Fruit fly (Drosophila melanogaster) whole organism, embryonic: ENCODE data around the gene HemK1.

Experiments used
- Adf1 ChIP-seq: fragments of 200-800 bp; sonication (Bioruptor generic); IDR thresholded peaks from 2 replicates; pipeline ENCODE4 v1.3.6; 2022; ENCODE audit warnings: missing biosample characterization, missing genetic modification characterization
- Awh ChIP-seq: fragments of 200-800 bp; sonication (Bioruptor generic); IDR thresholded peaks from 2 replicates; pipeline ENCODE4, ENCODE4 v1.3.6; 2022; ENCODE audit warnings: missing biosample characterization, missing genetic modification characterization
- CG10543 ChIP-seq: fragments of 200-800 bp; sonication (Bioruptor generic); optimal IDR thresholded peaks from 3 replicates; lab custom pipeline; 2017; ENCODE audit warnings: missing biosample characterization, mild to moderate bottlenecking, missing genetic modification characterization, moderate library complexity
- CG12659 ChIP-seq: fragments of 200-800 bp; sonication (Bioruptor generic); optimal IDR thresholded peaks from 3 replicates; lab custom pipeline; 2017; ENCODE audit warnings: mild to moderate bottlenecking, missing biosample characterization, missing genetic modification reagents, missing genetic modification characterization
- CG13287 ChIP-seq: fragments of 200-800 bp; sonication (Bioruptor generic); IDR thresholded peaks from 2 replicates; pipeline ENCODE4 v1.3.6; 2022; ENCODE audit warnings: missing biosample characterization, missing genetic modification characterization; ENCODE audit not compliant: partially characterized antibody
- CG14667 ChIP-seq: fragments of 200-800 bp; sonication (Bioruptor generic); IDR thresholded peaks from 2 replicates; pipeline ENCODE4 v1.3.6; 2022; ENCODE audit warnings: missing biosample characterization, missing genetic modification characterization
- CG17361 ChIP-seq: fragments of 200-800 bp; sonication (Bioruptor generic); IDR thresholded peaks from 3 replicates; pipeline ENCODE4 v1.3.6; 2022; ENCODE audit warnings: missing biosample characterization, missing genetic modification characterization
- CG17568 ChIP-seq: fragments of 200-800 bp; sonication (Bioruptor generic); optimal IDR thresholded peaks from 2 replicates; lab custom pipeline; 2018; ENCODE audit warnings: missing biosample characterization, mild to moderate bottlenecking, missing genetic modification characterization, moderate library complexity
- CG18599 ChIP-seq: fragments of 200-800 bp; sonication (Bioruptor generic); optimal IDR thresholded peaks from 3 replicates; lab custom pipeline; 2017; ENCODE audit warnings: missing biosample characterization, missing genetic modification characterization, mild to moderate bottlenecking, moderate library complexity, missing genetic modification reagents
- CG2199 ChIP-seq: fragments of 200-800 bp; sonication (Bioruptor generic); IDR thresholded peaks from 3 replicates; pipeline ENCODE4 v1.3.6; 2022; ENCODE audit warnings: missing biosample characterization, missing genetic modification characterization
- CG5180 ChIP-seq: fragments of 200-800 bp; sonication (Bioruptor generic); optimal IDR thresholded peaks from 3 replicates; lab custom pipeline; 2017; ENCODE audit warnings: missing biosample characterization, missing genetic modification characterization, mild to moderate bottlenecking, moderate library complexity, missing genetic modification reagents
- CG6175 ChIP-seq: fragments of 200-800 bp; sonication (Bioruptor generic); IDR thresholded peaks from 3 replicates; pipeline ENCODE4 v1.3.6; 2022; ENCODE audit warnings: missing biosample characterization, missing genetic modification characterization
- CG9876 ChIP-seq: fragments of 200-800 bp; sonication (Bioruptor generic); optimal IDR thresholded peaks from 2 replicates; lab custom pipeline; 2016; ENCODE audit warnings: missing biosample characterization, missing genetic modification characterization
- CG9932 ChIP-seq: fragments of 200-800 bp; sonication (Bioruptor generic); IDR thresholded peaks from 2 replicates; pipeline ENCODE4 v1.3.6; 2022; ENCODE audit warnings: missing biosample characterization, missing genetic modification characterization
- Deaf1 ChIP-seq: fragments of 200-800 bp; optimal IDR thresholded peaks from 3 replicates; lab custom pipeline; 2019; ENCODE audit warnings: missing biosample characterization, mild to moderate bottlenecking, missing genetic modification characterization, moderate library complexity
- Dfd ChIP-seq, 2 experiments: fragments of >200 bp; optimal IDR thresholded peaks; 2 replicates each; lab custom pipeline; 2017; ENCODE audit warnings: missing biosample characterization in 2 of 2, missing genetic modification characterization in 2 of 2
- Dref ChIP-seq: fragments of 200-800 bp; sonication (Bioruptor generic); IDR thresholded peaks from 2 replicates; pipeline ENCODE4 v1.3.6; 2022; ENCODE audit warnings: missing biosample characterization, missing genetic modification characterization
- Eip74EF ChIP-seq, 2 experiments: fragments of 200-800 bp in 1 of 2; fragments of >200 bp in 1 of 2; sonication (Bioruptor generic) in 1 of 2; optimal IDR thresholded peaks; 2 replicates each; lab custom pipeline; 2017 to 2019; ENCODE audit warnings: missing biosample characterization in 2 of 2, missing genetic modification characterization in 2 of 2, mild to moderate bottlenecking in 1 of 2, moderate library complexity in 1 of 2
- HLH3B ChIP-seq: fragments of 200-800 bp; sonication (Bioruptor generic); IDR thresholded peaks from 2 replicates; pipeline ENCODE4 v1.3.6; 2022; ENCODE audit warnings: missing biosample characterization, missing genetic modification characterization
- MBD-R2 ChIP-seq: fragments of 200-800 bp; sonication (Bioruptor generic); IDR thresholded peaks from 2 replicates; pipeline ENCODE4 v1.3.6; 2022; ENCODE audit warnings: missing biosample characterization, missing genetic modification characterization
- MESR4 ChIP-seq: fragments of 200-800 bp; sonication (Bioruptor generic); optimal IDR thresholded peaks from 2 replicates; lab custom pipeline; 2018; ENCODE audit warnings: missing biosample characterization, mild to moderate bottlenecking, missing genetic modification characterization, moderate library complexity
- Med ChIP-seq: fragments of 200-800 bp; sonication (Bioruptor generic); peaks from one replicate; lab custom pipeline; 2016; ENCODE audit warnings: missing biosample characterization, missing genetic modification characterization, mild to moderate bottlenecking, inconsistent platforms, moderate library complexity
- NK7.1 ChIP-seq: fragments of 200-800 bp; sonication (Bioruptor generic); optimal IDR thresholded peaks from 3 replicates; lab custom pipeline; 2016; ENCODE audit warnings: missing biosample characterization, missing genetic modification characterization
- Opbp ChIP-seq: fragments of 200-800 bp; sonication (Bioruptor generic); IDR thresholded peaks from 3 replicates; pipeline ENCODE4 v1.3.6; 2022; ENCODE audit warnings: missing biosample characterization, missing genetic modification characterization; ENCODE audit not compliant: partially characterized antibody
- Trl ChIP-seq, 3 experiments: fragments of >200 bp in 2 of 3; fragments of 200-800 bp in 1 of 3; sonication (Bioruptor generic) in 1 of 3; optimal IDR thresholded peaks; 2 replicates in 1 of 3; 3 replicates in 2 of 3; lab custom pipeline; 2016 to 2017; ENCODE audit warnings: missing biosample characterization in 1 of 3, missing genetic modification characterization in 1 of 3
- Usf ChIP-seq: fragments of 200-800 bp; sonication (Bioruptor generic); optimal IDR thresholded peaks from 2 replicates; lab custom pipeline; 2017; ENCODE audit warnings: missing genotype, missing biosample characterization, missing genetic modification characterization
- bbx ChIP-seq: fragments of 200-800 bp; sonication (Bioruptor generic); IDR thresholded peaks from 2 replicates; pipeline ENCODE4 v1.3.6; 2022; ENCODE audit warnings: missing biosample characterization, missing genetic modification characterization; ENCODE audit not compliant: partially characterized antibody
- bigmax ChIP-seq: fragments of 200-800 bp; sonication (Bioruptor generic); optimal IDR thresholded peaks from 2 replicates; lab custom pipeline; 2018; ENCODE audit warnings: missing biosample characterization, mild to moderate bottlenecking, missing genetic modification characterization
- chinmo ChIP-seq: fragments of 200-800 bp; sonication (Bioruptor generic); IDR thresholded peaks from 4 replicates; pipeline ENCODE4 v1.3.6; 2022; ENCODE audit warnings: missing biosample characterization, missing genetic modification characterization; ENCODE audit not compliant: partially characterized antibody
- ci ChIP-seq: fragments of 200-800 bp; sonication (Bioruptor generic); IDR thresholded peaks from 3 replicates; pipeline ENCODE4 v1.3.6; 2022; ENCODE audit warnings: missing biosample characterization, missing genetic modification characterization
- emc ChIP-seq: fragments of 200-800 bp; sonication (Bioruptor generic); optimal IDR thresholded peaks from 2 replicates; lab custom pipeline; 2016; ENCODE audit warnings: missing biosample characterization, missing genetic modification characterization
- ewg ChIP-seq: fragments of 200-800 bp; sonication (Bioruptor generic); optimal IDR thresholded peaks from 3 replicates; lab custom pipeline; 2017; ENCODE audit warnings: mild to moderate bottlenecking, missing biosample characterization, missing genetic modification reagents, missing genetic modification characterization
- gfzf ChIP-seq: fragments of 200-800 bp; sonication (Bioruptor generic); optimal IDR thresholded peaks from 2 replicates; lab custom pipeline; 2016; ENCODE audit warnings: missing biosample characterization, mild to moderate bottlenecking, missing genetic modification characterization, moderate library complexity
- gro ChIP-seq: fragments of 200-800 bp; sonication (Bioruptor generic); optimal IDR thresholded peaks from 2 replicates; lab custom pipeline; 2016; ENCODE audit warnings: missing biosample characterization, missing genetic modification characterization
- lab ChIP-seq: fragments of 200-800 bp; sonication (Bioruptor generic); optimal IDR thresholded peaks from 3 replicates; lab custom pipeline; 2017; ENCODE audit warnings: missing biosample characterization, missing genetic modification characterization, mild to moderate bottlenecking, moderate library complexity, missing genetic modification reagents
- mld ChIP-seq: fragments of 200-800 bp; sonication (Bioruptor generic); IDR thresholded peaks from 3 replicates; pipeline ENCODE4 v1.3.6; 2022; ENCODE audit warnings: missing biosample characterization, missing genetic modification characterization; ENCODE audit not compliant: partially characterized antibody
- oc ChIP-seq: fragments of 200-800 bp; sonication (Bioruptor generic); optimal IDR thresholded peaks from 2 replicates; lab custom pipeline; 2018; ENCODE audit warnings: missing biosample characterization, mild to moderate bottlenecking, missing genetic modification characterization, moderate library complexity
- odd ChIP-seq: fragments of 200-800 bp; sonication (Bioruptor generic); optimal IDR thresholded peaks from 2 replicates; lab custom pipeline; 2017; ENCODE audit warnings: missing biosample characterization, mild to moderate bottlenecking, missing genetic modification characterization
- pros ChIP-seq: fragments of 200-800 bp; sonication (Bioruptor generic); optimal IDR thresholded peaks from 3 replicates; lab custom pipeline; 2019; ENCODE audit warnings: missing biosample characterization, mild to moderate bottlenecking, missing genetic modification characterization, moderate library complexity
- pzg ChIP-seq: fragments of 200-800 bp; sonication (Bioruptor generic); optimal IDR thresholded peaks from 3 replicates; lab custom pipeline; 2018; ENCODE audit warnings: missing biosample characterization, mild to moderate bottlenecking, missing genetic modification characterization, moderate library complexity
- ranshi ChIP-seq: fragments of 200-800 bp; sonication (Bioruptor generic); IDR thresholded peaks from 2 replicates; pipeline ENCODE4 v1.3.6; 2022; ENCODE audit warnings: missing biosample characterization, missing genetic modification characterization
- rib ChIP-seq: fragments of 200-800 bp; sonication (Bioruptor generic); IDR thresholded peaks from 2 replicates; pipeline ENCODE4 v1.3.6; 2022; ENCODE audit warnings: missing biosample characterization, missing genetic modification characterization
- row ChIP-seq: fragments of 200-800 bp; sonication (Bioruptor generic); IDR thresholded peaks from 3 replicates; pipeline ENCODE4 v1.3.6; 2022; ENCODE audit warnings: missing biosample characterization, missing genetic modification characterization
- salm ChIP-seq: fragments of 200-800 bp; sonication (Bioruptor generic); optimal IDR thresholded peaks from 2 replicates; lab custom pipeline; 2018; ENCODE audit warnings: missing biosample characterization, mild to moderate bottlenecking, missing genetic modification characterization
- sisA ChIP-seq: fragments of 200-800 bp; sonication (Bioruptor generic); IDR thresholded peaks from 2 replicates; pipeline ENCODE4 v1.3.6; 2022; ENCODE audit warnings: missing biosample characterization, missing genetic modification characterization
- so ChIP-seq: fragments of 200-800 bp; sonication (Bioruptor generic); IDR thresholded peaks from 3 replicates; pipeline ENCODE4 v1.3.6; 2022; ENCODE audit warnings: missing biosample characterization, missing genetic modification characterization
- sug ChIP-seq: fragments of 200-800 bp; optimal IDR thresholded peaks from 2 replicates; lab custom pipeline; 2019; ENCODE audit warnings: missing biosample characterization, mild to moderate bottlenecking, missing genetic modification characterization, moderate library complexity
- zen2 ChIP-seq: fragments of 200-800 bp; sonication (Bioruptor generic); IDR thresholded peaks from 3 replicates; pipeline ENCODE4 v1.3.6; 2022; ENCODE audit warnings: missing biosample characterization, missing genetic modification characterization; ENCODE audit not compliant: partially characterized antibody
- zfh1 ChIP-seq: fragments of 200-800 bp; sonication (Bioruptor generic); IDR thresholded peaks from 3 replicates; pipeline ENCODE4 v1.3.6; 2022; ENCODE audit warnings: missing biosample characterization, missing genetic modification characterization

HemK1 gene

DNA sequence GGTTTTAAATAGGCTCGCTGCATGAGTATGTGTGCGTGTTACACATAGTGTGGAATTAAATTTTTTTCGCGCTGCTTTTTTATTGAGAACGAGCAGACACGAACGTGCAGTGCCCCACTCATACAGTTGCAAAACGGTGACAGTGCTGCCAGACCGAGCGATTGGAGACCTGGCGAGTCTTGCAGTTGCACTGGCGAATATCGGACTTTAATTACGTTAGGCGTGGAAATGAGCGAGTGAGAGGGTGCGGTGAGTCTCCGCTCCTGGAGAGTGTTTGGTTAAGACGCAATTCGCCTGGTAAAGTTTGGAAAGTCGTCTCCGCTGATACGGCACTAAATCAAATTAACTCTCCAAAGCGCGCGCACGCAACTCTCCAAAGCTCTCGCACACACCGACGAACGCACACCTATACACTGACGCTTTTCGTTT is 13.8 kb upstream of the HemK1 start:
- no peak for TF ChIP-seq Dfd (GFP tag; optimal IDR thresholded peaks at IDR 0.05; lab: Kevin White, UChicago)
- peak; percentile 98 for TF ChIP-seq chinmo (GFP tag; lab: Robert Waterston, UW)
- TF ChIP-seq ci (GFP tag; lab: Robert Waterston, UW) = peak; percentile 81
- TF ChIP-seq lab (GFP tag; lab: Kevin White, UChicago) = peak; percentile 62
- TF ChIP-seq zfh1 (GFP tag; lab: Robert Waterston, UW) = no peak
- TF ChIP-seq HLH3B (GFP tag; lab: Robert Waterston, UW) = 0 out of 2 replicates have a peak, but pooled peaks have one; percentile 7
- TF ChIP-seq row (GFP tag; lab: Robert Waterston, UW) = peak; percentile 22; the same call in 1 of the 3 replicates
- peak; percentile 71 for TF ChIP-seq CG10543 (GFP tag; lab: Kevin White, UChicago)
- peak in 1 of 2 experiments; percentile 39 for TF ChIP-seq Trl (optimal IDR thresholded peaks at IDR 0.05; lab: Kevin White, UChicago)
- no peak for TF ChIP-seq Trl (GFP tag; optimal IDR thresholded peaks at IDR 0.05; lab: Kevin White, UChicago)
- peak; percentile 32 for TF ChIP-seq CG18599
- no peak for TF ChIP-seq sisA (GFP tag; lab: Robert Waterston, UW)
- peak; percentile 59; the same call in 2 of the 3 replicates for TF ChIP-seq zen2 (GFP tag; lab: Robert Waterston, UW)
- no peak for TF ChIP-seq emc
- no peak for TF ChIP-seq Adf1 (GFP tag; lab: Robert Waterston, UW)
- TF ChIP-seq salm = peak; percentile 28
- peak; percentile 61 for TF ChIP-seq pros (GFP tag; lab: Kevin White, UChicago)
- TF ChIP-seq oc (tag; lab: Kevin White, UChicago) = peak; percentile 75
- peak; percentile 65 for TF ChIP-seq pzg
- TF ChIP-seq gro (GFP tag; lab: Kevin White, UChicago) = no peak
- 0 out of 2 replicates have a peak, but pooled peaks have one; percentile 40 for TF ChIP-seq ranshi (GFP tag; lab: Robert Waterston, UW)
- TF ChIP-seq Awh (GFP tag; lab: Robert Waterston, UW) = no peak
- no peak for TF ChIP-seq odd (GFP tag; lab: Kevin White, UChicago)
- no peak for TF ChIP-seq Eip74EF (GFP tag; optimal IDR thresholded peaks at IDR 0.05; lab: Kevin White, UChicago)
- no peak for TF ChIP-seq CG5180 (GFP tag; lab: Kevin White, UChicago)
- TF ChIP-seq rib (GFP tag; lab: Robert Waterston, UW) = peak; percentile 50; the same call in 1 of the 2 replicates
- no peak for TF ChIP-seq so (GFP tag; lab: Robert Waterston, UW)
- no peak for TF ChIP-seq Usf
- no peak for TF ChIP-seq CG17568
- TF ChIP-seq bbx (GFP tag; lab: Robert Waterston, UW) = peak; percentile 53; the same call in 1 of the 2 replicates
- peak; percentile 35 for TF ChIP-seq bigmax (GFP tag; lab: Kevin White, UChicago)
- peak; percentile 17 for TF ChIP-seq CG12659 (GFP tag; lab: Kevin White, UChicago)
- 0 out of 3 replicates have a peak, but pooled peaks have one; percentile 30 for TF ChIP-seq CG2199 (GFP tag; lab: Robert Waterston, UW)
- peak; percentile 61; the same call in 2 of the 3 replicates for TF ChIP-seq Opbp (GFP tag; lab: Robert Waterston, UW)
- peak; percentile 36 for TF ChIP-seq CG9932 (GFP tag; lab: Robert Waterston, UW)
- peak; percentile 28 for TF ChIP-seq CG13287 (GFP tag; lab: Robert Waterston, UW)
- TF ChIP-seq sug = peak; percentile 7
- TF ChIP-seq mld = no peak
- peak; percentile 79 for TF ChIP-seq Deaf1 (tag; lab: Kevin White, UChicago)
- TF ChIP-seq ewg = no peak
- TF ChIP-seq Med (GFP tag; lab: Kevin White, UChicago) = peak; percentile 81
- no peak for TF ChIP-seq CG9876 (GFP tag; lab: Kevin White, UChicago)
- peak; percentile 9 for TF ChIP-seq MESR4 (GFP tag; lab: Kevin White, UChicago)
- no peak for TF ChIP-seq NK7.1 (GFP tag; lab: Kevin White, UChicago)
- 0 out of 3 replicates have a peak, but pooled peaks have one; percentile 33 for TF ChIP-seq CG6175
- TF ChIP-seq CG17361 (GFP tag; lab: Robert Waterston, UW) = no peak
- TF ChIP-seq gfzf = no peak
- TF ChIP-seq CG14667 (GFP tag; lab: Robert Waterston, UW) = no peak
- peak; percentile 36 for TF ChIP-seq MBD-R2
- peak; percentile 38; the same call in 1 of the 2 replicates for TF ChIP-seq Dref
